Fruit fly (Drosophila melanogaster): ENCODE results near the gene CG14963.

- no peak for TF ChIP-seq Mio (GFP tag; optimal IDR thresholded peaks at IDR 0.05)
- TF ChIP-seq ey (GFP tag; optimal IDR thresholded peaks at IDR 0.05), result no peak
- no peak for TF ChIP-seq CG9705 (GFP tag; optimal IDR thresholded peaks at IDR 0.05)
- no peak for TF ChIP-seq lola (GFP tag; optimal IDR thresholded peaks at IDR 0.05)
- TF ChIP-seq GATAd (GFP tag; optimal IDR thresholded peaks at IDR 0.05), result no peak
- TF ChIP-seq pan (optimal IDR thresholded peaks at IDR 0.05), result no peak
- TF ChIP-seq tai (GFP tag; optimal IDR thresholded peaks at IDR 0.05), result no peak
- TF ChIP-seq Myc (optimal IDR thresholded peaks at IDR 0.05), result no peak
- no peak for TF ChIP-seq Hr78 (GFP tag; optimal IDR thresholded peaks at IDR 0.05)
- no peak for TF ChIP-seq fru (GFP tag; optimal IDR thresholded peaks at IDR 0.05)
- TF ChIP-seq br (GFP tag; optimal IDR thresholded peaks at IDR 0.05), result no peak
- no peak for TF ChIP-seq N (GFP tag; optimal IDR thresholded peaks at IDR 0.05)
- no peak for TF ChIP-seq dmrt93B (GFP tag; optimal IDR thresholded peaks at IDR 0.05)
Measured at dm6 chr3L:3189647-3190046, 17.3 kb upstream of the CG14963 start, which contains the start of the genes CG42525 and CG14958.

Measured in whole organism, wandering third instar larva.